Fruit fly (Drosophila melanogaster) whole organism, prepupa: ENCODE data around the gene CG31251.

Source experiments
- Blimp-1 ChIP-seq: fragments of 200-800 bp; sonication (Bioruptor generic); optimal IDR thresholded peaks from 3 replicates; lab custom pipeline; 2017; ENCODE audit warnings: missing biosample characterization, missing genetic modification characterization, mild to moderate bottlenecking, moderate library complexity, missing genetic modification reagents
- CG10631 ChIP-seq: fragments of 200-800 bp; sonication (Bioruptor generic); optimal IDR thresholded peaks from 2 replicates; lab custom pipeline; 2016; ENCODE audit warnings: missing biosample characterization, missing genetic modification characterization
- CG10669 ChIP-seq: fragments of 200-800 bp; sonication (Bioruptor generic); optimal IDR thresholded peaks from 3 replicates; lab custom pipeline; 2018; ENCODE audit warnings: missing biosample characterization, mild to moderate bottlenecking, missing genetic modification characterization, moderate library complexity
- CG11762 ChIP-seq: fragments of 200-800 bp; sonication (Bioruptor generic); optimal IDR thresholded peaks from 3 replicates; lab custom pipeline; 2016; ENCODE audit warnings: missing biosample characterization, missing genetic modification characterization; ENCODE audit not compliant: insufficient read depth
- CG1621 ChIP-seq: fragments of 200-800 bp; sonication (Bioruptor generic); optimal IDR thresholded peaks from 3 replicates; lab custom pipeline; 2018; ENCODE audit warnings: missing biosample characterization, mild to moderate bottlenecking, missing genetic modification characterization
- CG16779 ChIP-seq: fragments of 200-800 bp; sonication (Bioruptor generic); optimal IDR thresholded peaks from 3 replicates; lab custom pipeline; 2017; ENCODE audit warnings: missing biosample characterization, mild to moderate bottlenecking, missing genetic modification characterization
- CG3032 ChIP-seq: fragments of 200-800 bp; optimal IDR thresholded peaks from 2 replicates; lab custom pipeline; 2019; ENCODE audit warnings: missing biosample characterization, mild to moderate bottlenecking, missing genetic modification characterization, moderate library complexity
- CG31627 ChIP-seq: fragments of 200-800 bp; sonication (Bioruptor generic); optimal IDR thresholded peaks from 3 replicates; lab custom pipeline; 2016; ENCODE audit warnings: missing biosample characterization, missing genetic modification characterization
- CG32006 ChIP-seq: fragments of 200-800 bp; sonication (Bioruptor generic); optimal IDR thresholded peaks from 3 replicates; lab custom pipeline; 2017; ENCODE audit warnings: missing biosample characterization, mild to moderate bottlenecking, missing genetic modification characterization
- CG6163 ChIP-seq: fragments of 200-800 bp; sonication (Bioruptor generic); IDR thresholded peaks from 3 replicates; pipeline ENCODE4 v1.3.6; 2022; ENCODE audit warnings: missing biosample characterization, missing genetic modification characterization
- CG6792 ChIP-seq: fragments of 200-800 bp; sonication (Bioruptor generic); optimal IDR thresholded peaks from 3 replicates; lab custom pipeline; 2016; ENCODE audit warnings: missing biosample characterization, missing genetic modification characterization
- CG6854 ChIP-seq: fragments of 200-800 bp; sonication (Bioruptor generic); optimal IDR thresholded peaks from 2 replicates; lab custom pipeline; 2017; ENCODE audit warnings: missing biosample characterization, mild to moderate bottlenecking, missing genetic modification characterization
- CG8119 ChIP-seq: fragments of 200-800 bp; sonication (Bioruptor generic); IDR thresholded peaks from 3 replicates; pipeline ENCODE4 v1.3.6; 2022; ENCODE audit warnings: missing biosample characterization, missing genetic modification characterization
- CG9139 ChIP-seq: fragments of 200-800 bp; sonication (Bioruptor generic); optimal IDR thresholded peaks from 3 replicates; lab custom pipeline; 2017; ENCODE audit warnings: missing biosample characterization, mild to moderate bottlenecking, missing genetic modification characterization
- Eip75B ChIP-seq: fragments of 200-800 bp; sonication (Bioruptor generic); optimal IDR thresholded peaks from 3 replicates; lab custom pipeline; 2016; ENCODE audit warnings: missing biosample characterization, missing genetic modification characterization
- Eip78C ChIP-seq: fragments of 200-800 bp; sonication (Bioruptor generic); peaks from one replicate; lab custom pipeline; 2016; ENCODE audit warnings: missing biosample characterization, missing genetic modification characterization
- Eip93F ChIP-seq: fragments of 200-800 bp; sonication (Bioruptor generic); optimal IDR thresholded peaks from 2 replicates; lab custom pipeline; 2016; ENCODE audit warnings: missing biosample characterization, mild to moderate bottlenecking, missing genetic modification characterization
- Ets21C ChIP-seq: fragments of 200-800 bp; sonication (Bioruptor generic); optimal IDR thresholded peaks from 3 replicates; lab custom pipeline; 2016; ENCODE audit warnings: missing biosample characterization, missing genetic modification characterization
- Gug ChIP-seq: fragments of 200-800 bp; sonication (Bioruptor generic); IDR thresholded peaks from 2 replicates; pipeline ENCODE4 v1.3.6; 2022; ENCODE audit warnings: missing biosample characterization, missing genetic modification characterization
- Hr38 ChIP-seq: sonication (Bioruptor generic); optimal IDR thresholded peaks from 2 replicates; lab custom pipeline; 2016; ENCODE audit warnings: missing biosample characterization, missing genetic modification characterization
- Hr39 ChIP-seq: fragments of 200-800 bp; sonication (Bioruptor generic); optimal IDR thresholded peaks from 2 replicates; lab custom pipeline; 2016; ENCODE audit warnings: missing biosample characterization, missing genetic modification characterization
- Sox102F ChIP-seq: fragments of 200-800 bp; sonication (Bioruptor generic); optimal IDR thresholded peaks from 2 replicates; lab custom pipeline; 2016; ENCODE audit warnings: missing biosample characterization, mild to moderate bottlenecking, missing genetic modification characterization
- Sox14 ChIP-seq: fragments of 200-800 bp; sonication (Bioruptor generic); optimal IDR thresholded peaks from 3 replicates; lab custom pipeline; 2016; ENCODE audit warnings: missing biosample characterization, missing genetic modification characterization
- Sox15 ChIP-seq: fragments of 200-800 bp; sonication (Bioruptor generic); optimal IDR thresholded peaks from 3 replicates; lab custom pipeline; 2016; ENCODE audit warnings: missing biosample characterization, missing genetic modification characterization
- achi ChIP-seq: fragments of 200-800 bp; sonication (Bioruptor generic); optimal IDR thresholded peaks from 3 replicates; lab custom pipeline; 2016; ENCODE audit warnings: missing biosample characterization, missing genetic modification characterization
- dsx ChIP-seq: fragments of 200-800 bp; optimal IDR thresholded peaks from 3 replicates; lab custom pipeline; 2019; ENCODE audit warnings: missing biosample characterization, mild to moderate bottlenecking, missing genetic modification characterization, moderate library complexity; ENCODE audit not compliant: poor library complexity, severe bottlenecking
- eg ChIP-seq: fragments of 200-800 bp; sonication (Bioruptor generic); IDR thresholded peaks from 3 replicates; pipeline ENCODE4 v1.3.6; 2022; ENCODE audit warnings: missing biosample characterization, missing genetic modification characterization
- esn ChIP-seq: fragments of 200-800 bp; sonication (Bioruptor generic); optimal IDR thresholded peaks from 2 replicates; lab custom pipeline; 2016; ENCODE audit warnings: missing biosample characterization, mild to moderate bottlenecking, missing genetic modification characterization, moderate library complexity
- fkh ChIP-seq: fragments of 200-800 bp; sonication (Bioruptor generic); optimal IDR thresholded peaks from 3 replicates; lab custom pipeline; 2017; ENCODE audit warnings: missing biosample characterization, mild to moderate bottlenecking, missing genetic modification characterization, moderate library complexity
- net ChIP-seq: fragments of 200-800 bp; sonication (Bioruptor generic); optimal IDR thresholded peaks from 3 replicates; lab custom pipeline; 2016; ENCODE audit warnings: missing biosample characterization, missing genetic modification characterization
- pdm3 ChIP-seq: fragments of 200-800 bp; sonication (Bioruptor generic); optimal IDR thresholded peaks from 3 replicates; lab custom pipeline; 2016; ENCODE audit warnings: missing biosample characterization, missing genetic modification characterization
- ss ChIP-seq, 2 experiments: fragments of 200-800 bp; sonication (Bioruptor generic); optimal IDR thresholded peaks; 2 replicates in 1 of 2; 3 replicates in 1 of 2; lab custom pipeline; 2017 to 2018; ENCODE audit warnings: mild to moderate bottlenecking in 2 of 2, missing biosample characterization in 2 of 2, missing genetic modification characterization in 2 of 2, moderate library complexity in 1 of 2
- svp ChIP-seq: fragments of 200-800 bp; sonication (Bioruptor generic); peaks from one replicate; lab custom pipeline; 2016; ENCODE audit warnings: missing biosample characterization, missing genetic modification characterization
- vri ChIP-seq: fragments of 200-800 bp; sonication (Bioruptor generic); optimal IDR thresholded peaks from 3 replicates; lab custom pipeline; 2016; ENCODE audit warnings: missing biosample characterization, mild to moderate bottlenecking, missing genetic modification characterization

CG31251 gene

dm6 chr3R:17714773-17715344 is 30.1 kb upstream of the CG31251 start (continued):
- no peak for TF ChIP-seq Hr39 (GFP tag; lab: Kevin White, UChicago)
- no peak for TF ChIP-seq Ets21C
- no peak for TF ChIP-seq Gug (GFP tag; lab: Robert Waterston, UW)
- TF ChIP-seq CG6854 (GFP tag; lab: Kevin White, UChicago): no peak
- no peak for TF ChIP-seq achi (GFP tag; lab: Kevin White, UChicago)
- TF ChIP-seq CG31627: no peak
- TF ChIP-seq Eip93F (GFP tag; lab: Kevin White, UChicago): no peak
- TF ChIP-seq Blimp-1 (GFP tag; lab: Kevin White, UChicago): no peak
- TF ChIP-seq CG11762 (GFP tag; lab: Kevin White, UChicago): no peak
- TF ChIP-seq CG16779 (tag; lab: Kevin White, UChicago): no peak
- TF ChIP-seq CG8119 (GFP tag; lab: Robert Waterston, UW): no peak
- TF ChIP-seq pdm3: no peak
- no peak for TF ChIP-seq CG10669 (GFP tag; lab: Kevin White, UChicago)
- 0 out of 3 replicates have a peak, but pooled peaks have one; percentile 33 for TF ChIP-seq CG6163
- TF ChIP-seq CG32006 (GFP tag; lab: Kevin White, UChicago): no peak
- TF ChIP-seq net: no peak
- TF ChIP-seq Sox15 (GFP tag; lab: Kevin White, UChicago): no peak
- TF ChIP-seq CG6792 (GFP tag; lab: Kevin White, UChicago): no peak
- TF ChIP-seq CG10631 (GFP tag; lab: Kevin White, UChicago): no peak
- no peak for TF ChIP-seq CG3032 (tag; lab: Kevin White, UChicago)
- TF ChIP-seq, all 60 proteins: peak for 9

- TF ChIP-seq svp (GFP tag; lab: Kevin White, UChicago) (peak; percentile 71), dsx (peak; percentile 35), CG6854 (GFP tag; lab: Kevin White, UChicago) (peak; percentile 8), Hr38 (GFP tag; lab: Kevin White, UChicago) (no peak), vri (GFP tag; lab: Kevin White, UChicago) (no peak), CG1621 (tag; lab: Kevin White, UChicago) (peak; percentile 1)
- TF ChIP-seq, all 60 proteins: peak for 4
Measured at dm6 chr3R:17714370-17714769, 29.7 kb upstream of the CG31251 start.

- TF ChIP-seq CG6792 (GFP tag; lab: Kevin White, UChicago) (no peak), Sox14 (GFP tag; lab: Kevin White, UChicago) (peak; percentile 57), vri (GFP tag; lab: Kevin White, UChicago) (peak; percentile 63), Sox102F (GFP tag; lab: Kevin White, UChicago) (peak; percentile 7), CG9139 (no peak), svp (GFP tag; lab: Kevin White, UChicago) (peak; percentile 83), Eip78C (GFP tag; lab: Kevin White, UChicago) (peak; percentile 53), CG8119 (GFP tag; lab: Robert Waterston, UW) (0 out of 3 replicates have a peak, but pooled peaks have one; percentile 17), CG6163 (0 out of 3 replicates have a peak, but pooled peaks have one; percentile 12), fkh (GFP tag; lab: Kevin White, UChicago) (peak; percentile 71), ss (GFP tag; optimal IDR thresholded peaks at IDR 0.05; lab: Kevin White, UChicago) (peak; percentile 7 to 44), eg (GFP tag; lab: Robert Waterston, UW) (peak; percentile 42; the same call in 1 of the 3 replicates), dsx (peak; percentile 27), Eip93F (GFP tag; lab: Kevin White, UChicago) (no peak), esn (GFP tag; lab: Kevin White, UChicago) (peak; percentile 9), Eip75B (GFP tag; lab: Kevin White, UChicago) (peak; percentile 20)
Measured at dm6 chr3R:17712623-17713521, 28.2 kb upstream of the CG31251 start.
